Fruit fly (Drosophila melanogaster): ENCODE results near the gene Lip4.

The Lip4 gene

dm6 chr2L:10506557-10507252 is 20.7 kb upstream of the Lip4 start, which contains the start of the genes Myo31DF and CG6094 (continued):
- TF ChIP-seq gsb (GFP tag; IDR thresholded peaks at IDR 0.05): no peak
- TF ChIP-seq NK7.1 (GFP tag; optimal IDR thresholded peaks at IDR 0.05): no peak
- TF ChIP-seq Dip2 (GFP tag; IDR thresholded peaks at IDR 0.05): no peak
- TF ChIP-seq CG6175 (GFP tag; IDR thresholded peaks at IDR 0.05): no peak
- TF ChIP-seq slp2 (GFP tag; optimal IDR thresholded peaks at IDR 0.05): no peak
- TF ChIP-seq vnd (GFP tag; IDR thresholded peaks at IDR 0.05; ENCODE audit: partially characterized antibody): peak; percentile 24; the same call in 1 of the 3 replicates
- peak; percentile 49 for TF ChIP-seq CG2678 (tag; optimal IDR thresholded peaks at IDR 0.05)
- peak; percentile 31; the same call in 1 of the 2 replicates for TF ChIP-seq CG13287 (GFP tag; IDR thresholded peaks at IDR 0.05; ENCODE audit: partially characterized antibody)
- no peak for TF ChIP-seq CG5245 (GFP tag; optimal IDR thresholded peaks at IDR 0.05)
- peak; percentile 0 for TF ChIP-seq oc (tag; optimal IDR thresholded peaks at IDR 0.05)
- peak; percentile 5; the same call in 1 of the 2 replicates for TF ChIP-seq lmd (GFP tag; IDR thresholded peaks at IDR 0.05)
- no peak for TF ChIP-seq Kr (GFP tag; optimal IDR thresholded peaks at IDR 0.05)
- TF ChIP-seq CG3163 (GFP tag; optimal IDR thresholded peaks at IDR 0.05): peak; percentile 59
- TF ChIP-seq sima (GFP tag; optimal IDR thresholded peaks at IDR 0.05): no peak
- TF ChIP-seq ftz-f1 (GFP tag; optimal IDR thresholded peaks at IDR 0.05): peak; percentile 48
- 0 out of 2 replicates have a peak, but pooled peaks have one; percentile 9 for TF ChIP-seq CG32767 (GFP tag; IDR thresholded peaks at IDR 0.05)
- TF ChIP-seq CG33213 (GFP tag; optimal IDR thresholded peaks at IDR 0.05): peak; percentile 60
- peak; percentile 58 for TF ChIP-seq CG17385 (GFP tag; optimal IDR thresholded peaks at IDR 0.05)
- TF ChIP-seq Dll (GFP tag; IDR thresholded peaks at IDR 0.05; ENCODE audit: partially characterized antibody): no peak
- TF ChIP-seq sqz (GFP tag; optimal IDR thresholded peaks at IDR 0.05): peak; percentile 42
- peak; percentile 44 for TF ChIP-seq vvl (GFP tag; IDR thresholded peaks at IDR 0.05)
- no peak for TF ChIP-seq ab (GFP tag; optimal IDR thresholded peaks at IDR 0.05)
- TF ChIP-seq Nf-YC (tag; optimal IDR thresholded peaks at IDR 0.05): peak; percentile 19
- TF ChIP-seq E2f1 (GFP tag; IDR thresholded peaks at IDR 0.05): no peak
- peak; percentile 68 for TF ChIP-seq Myb (GFP tag; optimal IDR thresholded peaks at IDR 0.05)
- TF ChIP-seq Mad (GFP tag; optimal IDR thresholded peaks at IDR 0.05): peak; percentile 46
- peak; percentile 1 for TF ChIP-seq fd64A (GFP tag; optimal IDR thresholded peaks at IDR 0.05)
- TF ChIP-seq CG13894 (tag; optimal IDR thresholded peaks at IDR 0.05): peak; percentile 19
- no peak; the same call in 1 of the 2 replicates for TF ChIP-seq CG9215 (GFP tag; IDR thresholded peaks at IDR 0.05)
- TF ChIP-seq Hmr (GFP tag; optimal IDR thresholded peaks at IDR 0.05): peak; percentile 56
- no peak for TF ChIP-seq CG31365 (tag; optimal IDR thresholded peaks at IDR 0.05)
- no peak for TF ChIP-seq CG30431 (GFP tag; optimal IDR thresholded peaks at IDR 0.05)
- 0 out of 2 replicates have a peak, but pooled peaks have one; percentile 34 for TF ChIP-seq CG14441 (GFP tag; IDR thresholded peaks at IDR 0.05)
- no peak for TF ChIP-seq ham (GFP tag; IDR thresholded peaks at IDR 0.05)
- TF ChIP-seq dmrt11E (tag; optimal IDR thresholded peaks at IDR 0.05): no peak
- TF ChIP-seq sd (tag; optimal IDR thresholded peaks at IDR 0.05): peak; percentile 65
- no peak for TF ChIP-seq Hey (tag; optimal IDR thresholded peaks at IDR 0.05)
- no peak for TF ChIP-seq schlank (tag; optimal IDR thresholded peaks at IDR 0.05)
- no peak for TF ChIP-seq lola (GFP tag; optimal IDR thresholded peaks at IDR 0.05)
- no peak for TF ChIP-seq Spps (tag; optimal IDR thresholded peaks at IDR 0.05)
- no peak for TF ChIP-seq pan (optimal IDR thresholded peaks at IDR 0.05)
- TF ChIP-seq pan (GFP tag; optimal IDR thresholded peaks at IDR 0.05 in 1 of 2, IDR thresholded peaks at IDR 0.05 in 1 of 2): peak in 1 of 2 experiments; percentile 17
- TF ChIP-seq CG7987 (GFP tag; optimal IDR thresholded peaks at IDR 0.05): peak; percentile 55
- TF ChIP-seq Blimp-1 (GFP tag; optimal IDR thresholded peaks at IDR 0.05): peak; percentile 32
- TF ChIP-seq CG7839 (tag; optimal IDR thresholded peaks at IDR 0.05): peak; percentile 8
- TF ChIP-seq CG9727 (GFP tag; optimal IDR thresholded peaks at IDR 0.05): peak; percentile 33
- peak; percentile 89 for TF ChIP-seq Deaf1 (tag; optimal IDR thresholded peaks at IDR 0.05)
- TF ChIP-seq CoRest (tag; optimal IDR thresholded peaks at IDR 0.05): peak; percentile 67
- TF ChIP-seq CG6765 (GFP tag; optimal IDR thresholded peaks at IDR 0.05): peak; percentile 47
